Worm (Caenorhabditis elegans): ENCODE data around the gene Y75B8A.23.
A peak's percentile ranks its signal among the peaks of the same experiment; 100 is the strongest.

Y75B8A.23 gene

DNA sequence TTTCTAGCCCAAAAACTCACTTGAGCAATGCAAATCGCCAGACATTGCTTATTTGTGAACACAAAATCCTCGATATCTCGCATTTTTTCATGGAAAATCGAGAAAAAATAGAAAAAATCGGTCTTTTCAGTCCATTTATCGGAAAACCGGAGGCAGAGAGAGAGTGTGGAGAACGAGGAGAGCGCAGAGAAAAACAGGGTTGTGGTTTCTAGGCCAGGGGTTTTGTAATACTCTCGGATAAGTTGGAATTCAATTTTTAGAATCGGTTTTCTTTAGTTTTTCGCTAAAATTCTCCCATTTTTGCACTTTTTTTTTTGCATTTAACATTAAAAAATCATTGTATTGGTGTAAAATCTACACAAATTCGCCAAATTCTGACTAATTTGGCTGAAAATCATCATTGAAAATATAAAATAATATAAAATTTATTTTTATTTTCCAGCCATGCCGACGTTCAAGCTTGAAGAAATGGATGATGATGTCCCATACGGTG lies 23.2 kb downstream of the Y75B8A.23 start, which contains the start of the genes Y75B8A.24 and Y75B8A.25 (continued):
- TF ChIP-seq ztf-18 (tag; optimal IDR thresholded peaks at IDR 0.05) (no peak), ZK185.1 (tag; optimal IDR thresholded peaks at IDR 0.05; ENCODE audit: poor library complexity, severe bottlenecking) (no peak), tbx-9 (tag; optimal IDR thresholded peaks at IDR 0.05; ENCODE audit: borderline replicate concordance) (no peak), snpc-1.3 (tag; optimal IDR thresholded peaks at IDR 0.05; ENCODE audit: insufficient read depth) (peak; percentile 6), mxl-1 (tag; optimal IDR thresholded peaks at IDR 0.05) (no peak), T26A5.8 (tag; optimal IDR thresholded peaks at IDR 0.05) (no peak), bed-2 (GFP tag; IDR thresholded peaks at IDR 0.05) (no peak), F10E7.11 (tag; optimal IDR thresholded peaks at IDR 0.05) (no peak), repo-1 (tag; optimal IDR thresholded peaks at IDR 0.05) (no peak), lin-40 (tag; optimal IDR thresholded peaks at IDR 0.05) (no peak), ccch-3 (GFP tag; optimal IDR thresholded peaks at IDR 0.05) (no peak), Y56A3A.18 (GFP tag; IDR thresholded peaks at IDR 0.05) (no peak), tbp1 (GFP tag; optimal IDR thresholded peaks at IDR 0.05) (peak; percentile 39), dox-1 (GFP tag; IDR thresholded peaks at IDR 0.05) (peak; percentile 70), lin-54 (GFP tag; optimal IDR thresholded peaks at IDR 0.05) (peak; percentile 69), hlh-26 (GFP tag; conservative IDR thresholded peaks at IDR 0.05) (no peak), Y95B8A.8 (GFP tag; IDR thresholded peaks at IDR 0.05) (no peak), ceh-27 (GFP tag; optimal IDR thresholded peaks at IDR 0.05) (peak; percentile 38), aptf-3 (GFP tag; IDR thresholded peaks at IDR 0.05) (no peak), cebp-1 (GFP tag; IDR thresholded peaks at IDR 0.05) (no peak), cebp-1 (tag; optimal IDR thresholded peaks at IDR 0.05) (peak; percentile 48), lsl-1 (GFP tag; optimal IDR thresholded peaks at IDR 0.05) (peak; percentile 39), sdz-38 (tag; optimal IDR thresholded peaks at IDR 0.05) (no peak), madf-6 (GFP tag; IDR thresholded peaks at IDR 0.05) (peak; percentile 78), ceh-100 (GFP tag; IDR thresholded peaks at IDR 0.05) (peak; percentile 42; the same call in 1 of the 2 replicates), ceh-58 (GFP tag; IDR thresholded peaks at IDR 0.05) (no peak), C17E4.6 (GFP tag; IDR thresholded peaks at IDR 0.05) (no peak), fkh-3 (tag; optimal IDR thresholded peaks at IDR 0.05) (no peak), let-526 (GFP tag; IDR thresholded peaks at IDR 0.05) (no peak), hrde-1 (tag; optimal IDR thresholded peaks at IDR 0.05; ENCODE audit: borderline replicate concordance) (no peak), ets-4 (GFP tag; optimal IDR thresholded peaks at IDR 0.05) (no peak), snpc-1.1 (tag; optimal IDR thresholded peaks at IDR 0.05; ENCODE audit: insufficient read depth) (no peak), F37B4.10 (GFP tag; IDR thresholded peaks at IDR 0.05) (no peak), snpc-4 (GFP tag; optimal IDR thresholded peaks at IDR 0.05) (peak; percentile 20), snpc-4 (tag; optimal IDR thresholded peaks at IDR 0.05) (peak in 3 of 4 experiments; percentile 3 to 51 (median 47)), Y53F4B.3 (GFP tag; IDR thresholded peaks at IDR 0.05) (no peak), lin-35 (GFP tag; optimal IDR thresholded peaks at IDR 0.05) (peak in 1 of 3 experiments; percentile 79), F49E8.2 (tag; optimal IDR thresholded peaks at IDR 0.05; ENCODE audit: insufficient read depth) (peak; percentile 23), rec-8 (tag; optimal IDR thresholded peaks at IDR 0.05) (no peak), F33H1.4 (GFP tag; IDR thresholded peaks at IDR 0.05) (peak; percentile 56), mcd-1 (GFP tag; IDR thresholded peaks at IDR 0.05) (peak; percentile 81), B0019.2 (GFP tag; conservative IDR thresholded peaks at IDR 0.05) (no peak), C06A6.2 (GFP tag; conservative IDR thresholded peaks at IDR 0.05) (no peak), efl-1 (GFP tag; optimal IDR thresholded peaks at IDR 0.05) (peak; percentile 9), xnd-1 (tag; optimal IDR thresholded peaks at IDR 0.05) (peak; percentile 25), ceh-40 (GFP tag; IDR thresholded peaks at IDR 0.05) (no peak), nfya-2 (GFP tag; IDR thresholded peaks at IDR 0.05) (no peak), madf-8 (GFP tag; conservative IDR thresholded peaks at IDR 0.05) (no peak; the same call in 1 of the 2 replicates)

Measured in whole organism, young adult.